Worm (Caenorhabditis elegans) whole organism, L3 larva: ENCODE results near the gene F13C5.2.

Experiments used
- ama-1 ChIP-seq: fragments of 150-350 bp; optimal IDR thresholded peaks from 2 replicates; lab custom pipeline; 2018
- ceh-9 ChIP-seq: sonication (generic microtip); optimal IDR thresholded peaks from 2 replicates; lab custom pipeline; 2018; ENCODE audit warnings: missing biosample characterization, missing genetic modification characterization
- elt-2 ChIP-seq: sonication (generic microtip); optimal IDR thresholded peaks from 2 replicates; lab custom pipeline; 2016; ENCODE audit warnings: missing genetic modification reagents, mild to moderate bottlenecking, missing genetic modification characterization, missing compliant biosample characterization
- elt-3 ChIP-seq, 3 experiments: fragments of 150-350 bp in 1 of 3; sonication (generic microtip) in 2 of 3; optimal IDR thresholded peaks; 2 replicates in 2 of 3; 4 replicates in 1 of 3; lab custom pipeline; 2014 to 2017; ENCODE audit warnings: missing biosample characterization in 3 of 3, missing genetic modification characterization in 3 of 3
- nfya-1 ChIP-seq: sonication (generic microtip); optimal IDR thresholded peaks from 2 replicates; lab custom pipeline; 2017; ENCODE audit warnings: missing genetic modification characterization, mild to moderate bottlenecking, missing compliant biosample characterization, antibody characterized with exemption, moderate library complexity; ENCODE audit not compliant: insufficient read depth
- nhr-237 ChIP-seq: fragments of 150-350 bp; optimal IDR thresholded peaks from 2 replicates; lab custom pipeline; 2014; ENCODE audit warnings: missing biosample characterization, missing genetic modification characterization
- nhr-43 ChIP-seq: sonication (generic microtip); optimal IDR thresholded peaks from 2 replicates; lab custom pipeline; 2016; ENCODE audit warnings: mild to moderate bottlenecking, missing genetic modification characterization, missing compliant biosample characterization; ENCODE audit not compliant: poor library complexity, severe bottlenecking
- pha-4 ChIP-seq: fragments of 150-350 bp; optimal IDR thresholded peaks from 2 replicates; lab custom pipeline; 2014; ENCODE audit warnings: missing biosample characterization, missing genetic modification reagents, missing genetic modification characterization
- sea-2 ChIP-seq: fragments of 150-350 bp; sonication (generic microtip); optimal IDR thresholded peaks from 4 replicates; lab custom pipeline; 2014; ENCODE audit warnings: missing biosample characterization, missing genetic modification reagents, missing genetic modification characterization
- unc-62 ChIP-seq: fragments of 150-350 bp; sonication (generic microtip); optimal IDR thresholded peaks from 4 replicates; lab custom pipeline; 2014; ENCODE audit warnings: missing biosample characterization, missing genetic modification reagents, missing genetic modification characterization

ce11 chrX:585598-586217 lies 8.1 kb upstream of the F13C5.2 start:
- TF ChIP-seq pha-4 (tag; lab: Kevin White, UChicago): no peak
- no peak for TF ChIP-seq nhr-237 (tag; lab: Kevin White, UChicago)
- no peak for TF ChIP-seq sea-2
- TF ChIP-seq ama-1 (lab: Kevin White, UChicago): no peak
- no peak for TF ChIP-seq nhr-43 (tag; lab: Kevin White, UChicago)
- TF ChIP-seq elt-3 (tag; optimal IDR thresholded peaks at IDR 0.05; lab: Kevin White, UChicago): no peak
- TF ChIP-seq elt-2 (tag; lab: Kevin White, UChicago): no peak
- no peak for TF ChIP-seq unc-62 (GFP tag; lab: Kevin White, UChicago)
- no peak for TF ChIP-seq nfya-1 (tag; lab: Kevin White, UChicago)
- TF ChIP-seq ceh-9 (tag; lab: Kevin White, UChicago): no peak
